Fruit fly (Drosophila melanogaster) whole organism, adult: ENCODE data around the gene dlg1.
A peak's percentile ranks its signal among the peaks of the same experiment; 100 is the strongest.

Experiments used
- CG11617 ChIP-seq: fragments of 200-800 bp; sonication (Bioruptor generic); optimal IDR thresholded peaks from 2 replicates; lab custom pipeline; 2017; ENCODE audit warnings: mild to moderate bottlenecking, missing biosample characterization, missing genetic modification reagents, missing genetic modification characterization
- CG12768 ChIP-seq: fragments of 200-800 bp; sonication (Bioruptor generic); optimal IDR thresholded peaks from 2 replicates; lab custom pipeline; 2017; ENCODE audit warnings: missing biosample characterization, missing genetic modification characterization, mild to moderate bottlenecking, moderate library complexity, missing genetic modification reagents
- CG14711 ChIP-seq: fragments of 200-800 bp; sonication (Bioruptor generic); optimal IDR thresholded peaks from 2 replicates; lab custom pipeline; 2018; ENCODE audit warnings: missing biosample characterization, mild to moderate bottlenecking, missing genetic modification characterization, moderate library complexity
- CG1620 ChIP-seq: fragments of 200-800 bp; sonication (Bioruptor generic); optimal IDR thresholded peaks from 2 replicates; lab custom pipeline; 2016; ENCODE audit warnings: missing biosample characterization, missing genetic modification characterization
- CG33017 ChIP-seq: fragments of 200-800 bp; sonication (Bioruptor generic); optimal IDR thresholded peaks from 2 replicates; lab custom pipeline; 2018; ENCODE audit warnings: missing biosample characterization, mild to moderate bottlenecking, missing genetic modification characterization, moderate library complexity
- CG5204 ChIP-seq: fragments of 200-800 bp; sonication (Bioruptor generic); optimal IDR thresholded peaks from 2 replicates; lab custom pipeline; 2016; ENCODE audit warnings: missing biosample characterization, missing genetic modification characterization
- CG7045 ChIP-seq: fragments of 200-800 bp; sonication (Bioruptor generic); optimal IDR thresholded peaks from 2 replicates; lab custom pipeline; 2017; ENCODE audit warnings: missing biosample characterization, mild to moderate bottlenecking, missing genetic modification characterization
- CG7101 ChIP-seq: fragments of 200-800 bp; sonication (Bioruptor generic); optimal IDR thresholded peaks from 2 replicates; lab custom pipeline; 2018; ENCODE audit warnings: missing biosample characterization, mild to moderate bottlenecking, missing genetic modification characterization, moderate library complexity
- Clk ChIP-seq: fragments of 200-800 bp; sonication (Bioruptor generic); optimal IDR thresholded peaks from 2 replicates; lab custom pipeline; 2017; ENCODE audit warnings: missing biosample characterization, missing genetic modification characterization
- Crg-1 ChIP-seq: fragments of 200-800 bp; sonication (Bioruptor generic); optimal IDR thresholded peaks from 2 replicates; lab custom pipeline; 2016; ENCODE audit warnings: missing biosample characterization, missing genetic modification characterization
- Hr96 ChIP-seq: fragments of 200-800 bp; sonication (Bioruptor generic); optimal IDR thresholded peaks from 2 replicates; lab custom pipeline; 2016; ENCODE audit warnings: missing biosample characterization, missing genetic modification characterization
- Mnt ChIP-seq: fragments of 200-800 bp; sonication (Bioruptor generic); optimal IDR thresholded peaks from 2 replicates; lab custom pipeline; 2016; ENCODE audit warnings: missing biosample characterization, mild to moderate bottlenecking, missing genetic modification characterization
- bab1 ChIP-seq: fragments of 200-800 bp; sonication (Bioruptor generic); optimal IDR thresholded peaks from 3 replicates; lab custom pipeline; 2019; ENCODE audit warnings: missing biosample characterization, mild to moderate bottlenecking, missing genetic modification characterization, moderate library complexity
- cic ChIP-seq: fragments of 200-800 bp; sonication (Bioruptor generic); optimal IDR thresholded peaks from 2 replicates; lab custom pipeline; 2017; ENCODE audit warnings: missing biosample characterization, mild to moderate bottlenecking, missing genetic modification characterization, moderate library complexity
- cnc ChIP-seq, 2 experiments: fragments of >200 bp; optimal IDR thresholded peaks; 2 replicates each; lab custom pipeline; 2017
- kay ChIP-seq: fragments of 200-800 bp; sonication (Bioruptor generic); peaks from one replicate; lab custom pipeline; 2016; ENCODE audit warnings: missing biosample characterization, missing genetic modification characterization, borderline replicate concordance
- ovo ChIP-seq: fragments of 200-800 bp; sonication (Bioruptor generic); optimal IDR thresholded peaks from 2 replicates; lab custom pipeline; 2016; ENCODE audit warnings: missing biosample characterization, missing genetic modification characterization
- pad ChIP-seq: fragments of 200-800 bp; sonication (Bioruptor generic); optimal IDR thresholded peaks from 3 replicates; lab custom pipeline; 2017; ENCODE audit warnings: missing biosample characterization, missing genetic modification characterization, mild to moderate bottlenecking, moderate library complexity, missing genetic modification reagents
- tj ChIP-seq: fragments of 200-800 bp; sonication (Bioruptor generic); optimal IDR thresholded peaks from 3 replicates; lab custom pipeline; 2017; ENCODE audit warnings: missing biosample characterization, mild to moderate bottlenecking, missing genetic modification characterization, moderate library complexity
- toe ChIP-seq: fragments of 200-800 bp; sonication (Bioruptor generic); optimal IDR thresholded peaks from 2 replicates; lab custom pipeline; 2016; ENCODE audit warnings: missing biosample characterization, missing genetic modification characterization

Gene dlg1

dm6 chrX:11453638-11454037 lies 84.2 kb downstream of the dlg1 start:
- TF ChIP-seq bab1 (GFP tag; lab: Kevin White, UChicago) (no peak), ovo (GFP tag; lab: Kevin White, UChicago) (peak; percentile 47), toe (GFP tag; lab: Kevin White, UChicago) (no peak), CG1620 (no peak), CG12768 (GFP tag; lab: Kevin White, UChicago) (no peak), Clk (GFP tag; lab: Kevin White, UChicago) (no peak)

dm6 chrX:11454189-11454882 lies 84.9 kb downstream of the dlg1 start, which contains the start of the genes Evi5 and HP5:
Gene Evi5 (minus strand): TSS chrX:11454386.
Gene HP5 (plus strand): TSS chrX:11454786.
- TF ChIP-seq CG7045 (GFP tag; lab: Kevin White, UChicago) = no peak
- TF ChIP-seq CG12768 (GFP tag; lab: Kevin White, UChicago) = no peak
- peak; percentile 26 for TF ChIP-seq pad
- peak; percentile 35 for TF ChIP-seq Mnt (GFP tag; lab: Kevin White, UChicago)
- TF ChIP-seq ovo (GFP tag; lab: Kevin White, UChicago) = peak; percentile 26
- peak; percentile 25 for TF ChIP-seq toe (GFP tag; lab: Kevin White, UChicago)
- no peak for TF ChIP-seq Hr96
- no peak for TF ChIP-seq Clk (GFP tag; lab: Kevin White, UChicago)
- TF ChIP-seq Crg-1 = no peak
- TF ChIP-seq CG11617 (GFP tag; lab: Kevin White, UChicago) = peak; percentile 14
- no peak for TF ChIP-seq cnc (optimal IDR thresholded peaks at IDR 0.05; lab: Kevin White, UChicago)
- TF ChIP-seq CG7101 = peak; percentile 56
- peak; percentile 33 for TF ChIP-seq bab1 (GFP tag; lab: Kevin White, UChicago)
- no peak for TF ChIP-seq CG33017
- TF ChIP-seq tj = no peak
- TF ChIP-seq cic (GFP tag; lab: Kevin White, UChicago) = no peak
- TF ChIP-seq kay (GFP tag; lab: Kevin White, UChicago) = no peak
- peak; percentile 24 for TF ChIP-seq CG14711 (tag; lab: Kevin White, UChicago)
- TF ChIP-seq CG1620 = peak; percentile 43
- no peak for TF ChIP-seq CG5204 (GFP tag; lab: Kevin White, UChicago)

- no peak for TF ChIP-seq bab1 (GFP tag; lab: Kevin White, UChicago)
- no peak for TF ChIP-seq CG11617 (GFP tag; lab: Kevin White, UChicago)
- no peak for TF ChIP-seq tj
- no peak for TF ChIP-seq pad
- TF ChIP-seq Hr96 = no peak
- no peak for TF ChIP-seq Crg-1
- TF ChIP-seq cic (GFP tag; lab: Kevin White, UChicago) = no peak
- no peak for TF ChIP-seq CG14711 (tag; lab: Kevin White, UChicago)
- TF ChIP-seq kay (GFP tag; lab: Kevin White, UChicago) = no peak
- no peak for TF ChIP-seq CG5204 (GFP tag; lab: Kevin White, UChicago)
- no peak for TF ChIP-seq Clk (GFP tag; lab: Kevin White, UChicago)
- no peak for TF ChIP-seq CG1620
- TF ChIP-seq Mnt (GFP tag; lab: Kevin White, UChicago) = no peak
- TF ChIP-seq CG7101 = no peak
- TF ChIP-seq toe (GFP tag; lab: Kevin White, UChicago) = no peak
- TF ChIP-seq CG12768 (GFP tag; lab: Kevin White, UChicago) = no peak
- no peak for TF ChIP-seq ovo (GFP tag; lab: Kevin White, UChicago)
- no peak for TF ChIP-seq cnc (optimal IDR thresholded peaks at IDR 0.05; lab: Kevin White, UChicago)
- TF ChIP-seq CG33017 = no peak
These were observed 87.7 kb downstream of the dlg1 start for dm6 chrX:11457149-11457548.
